Worm (Caenorhabditis elegans) whole organism, L4 larva: ENCODE data around the gene T26C5.4.

Experiments
- T26A8.4 ChIP-seq: fragments of 200-800 bp; sonication (Bioruptor generic); IDR thresholded peaks from 2 replicates; pipeline ENCODE4 v1.3.6; 2022; ENCODE audit warnings: missing genetic modification characterization, missing compliant biosample characterization
- lim-7 ChIP-seq: fragments of 200-800 bp; sonication (Bioruptor generic); IDR thresholded peaks from 2 replicates; pipeline ENCODE4 v1.3.6; 2022; ENCODE audit warnings: missing genetic modification characterization, missing compliant biosample characterization
- nhr-11 ChIP-seq: fragments of 150-350 bp; optimal IDR thresholded peaks from 2 replicates; lab custom pipeline; 2014; ENCODE audit warnings: missing biosample characterization, missing genetic modification characterization
- unc-130 ChIP-seq: sonication (generic microtip); optimal IDR thresholded peaks from 2 replicates; lab custom pipeline; 2016; ENCODE audit warnings: missing genetic modification reagents, missing genetic modification characterization, missing compliant biosample characterization
- unc-62 ChIP-seq, 3 experiments: fragments of 150-350 bp in 1 of 3; sonication (generic microtip); optimal IDR thresholded peaks in 2 of 3; peaks in 1 of 3; 1 replicate in 1 of 3; 2 replicates in 2 of 3; lab custom pipeline; 2014 to 2017; ENCODE audit warnings: missing biosample characterization in 3 of 3, missing genetic modification characterization in 3 of 3, missing genetic modification reagents in 3 of 3, missing genotype in 1 of 3

DNA sequence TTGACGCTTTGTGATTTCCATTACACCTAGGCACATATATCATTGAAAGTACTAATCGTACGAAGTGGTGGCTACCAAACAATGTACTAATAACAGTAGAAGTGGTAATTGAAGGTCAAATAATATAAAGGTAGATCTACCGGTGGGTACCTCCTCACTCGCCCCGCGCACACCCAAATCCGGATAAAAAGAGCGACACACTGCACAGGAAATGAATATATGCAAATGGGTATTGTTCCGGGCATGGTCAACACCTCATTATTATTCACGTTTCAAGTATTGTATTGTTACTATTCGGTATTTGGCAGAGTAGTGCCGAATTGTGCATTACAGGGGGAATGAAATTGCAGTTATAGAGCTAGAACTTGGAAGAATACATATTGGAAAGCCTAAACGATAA, 15.9 kb upstream of the T26C5.4 start:
- no peak for TF ChIP-seq lim-7 (GFP tag; lab: Robert Waterston, UW)
- no peak for TF ChIP-seq T26A8.4 (GFP tag; lab: Robert Waterston, UW)
- no peak for TF ChIP-seq unc-62 (GFP tag; optimal IDR thresholded peaks at IDR 0.05 in 1 of 2; lab: Kevin White, UChicago)
- TF ChIP-seq unc-62 (tag; optimal IDR thresholded peaks at IDR 0.05; lab: Kevin White, UChicago) = no peak
- no peak for TF ChIP-seq nhr-11
- no peak for TF ChIP-seq unc-130 (GFP tag; lab: Kevin White, UChicago)
